Worm (Caenorhabditis elegans) whole organism, L1 larva: ENCODE measurements around the gene C35D10.12.
A peak's percentile ranks its signal among the peaks of the same experiment; 100 is the strongest.

Experiments used
- Y116A8C.19 ChIP-seq: sonication (generic microtip); optimal IDR thresholded peaks from 2 replicates; lab custom pipeline; 2016; ENCODE audit warnings: missing compliant biosample characterization, missing genetic modification characterization, borderline replicate concordance
- alr-1 ChIP-seq: fragments of 200-800 bp; sonication (Bioruptor generic); optimal IDR thresholded peaks from 2 replicates; lab custom pipeline; 2018; ENCODE audit warnings: borderline replicate concordance, mild to moderate bottlenecking, missing genetic modification characterization, missing compliant biosample characterization
- aly-2 ChIP-seq: fragments of 150-350 bp; optimal IDR thresholded peaks from 2 replicates; lab custom pipeline; 2014; ENCODE audit warnings: missing biosample characterization, missing genetic modification characterization
- blmp-1 ChIP-seq: fragments of 150-350 bp; optimal IDR thresholded peaks from 2 replicates; lab custom pipeline; 2014; ENCODE audit warnings: missing biosample characterization, missing genetic modification characterization
- ceh-82 ChIP-seq, 3 experiments: fragments of 150-350 bp in 1 of 3; sonication (generic microtip) in 2 of 3; optimal IDR thresholded peaks; 2 replicates each; lab custom pipeline; 2014 to 2017; ENCODE audit warnings: missing biosample characterization in 3 of 3, missing genetic modification characterization in 3 of 3
- ceh-88 ChIP-seq: fragments of 200-800 bp; sonication (Bioruptor generic); IDR thresholded peaks from 2 replicates; pipeline ENCODE4 v1.3.6; 2022; ENCODE audit warnings: missing genetic modification characterization, missing compliant biosample characterization
- ceh-90 ChIP-seq: sonication (generic microtip); optimal IDR thresholded peaks from 2 replicates; lab custom pipeline; 2016; ENCODE audit warnings: missing genetic modification characterization, missing compliant biosample characterization
- ces-1 ChIP-seq: fragments of 150-350 bp; optimal IDR thresholded peaks from 2 replicates; lab custom pipeline; 2014; ENCODE audit warnings: missing biosample characterization, missing genetic modification reagents, missing genetic modification characterization
- efl-1 ChIP-seq, 4 experiments: fragments of 150-350 bp; optimal IDR thresholded peaks in 3 of 4; peaks in 1 of 4; 1 replicate in 1 of 4; 2 replicates in 3 of 4; lab custom pipeline; 2014; ENCODE audit warnings: missing biosample characterization in 2 of 4, missing genetic modification characterization in 2 of 4, missing genetic modification reagents in 2 of 4
- elt-2 ChIP-seq: sonication (generic microtip); optimal IDR thresholded peaks from 2 replicates; lab custom pipeline; 2016; ENCODE audit warnings: missing genetic modification characterization, mild to moderate bottlenecking, inconsistent platforms, missing compliant biosample characterization, missing genetic modification reagents
- fkh-4 ChIP-seq: sonication (generic microtip); optimal IDR thresholded peaks from 2 replicates; lab custom pipeline; 2016; ENCODE audit warnings: missing compliant biosample characterization, missing genetic modification characterization, borderline replicate concordance
- grh-1 ChIP-seq: fragments of 200-800 bp; sonication (Bioruptor generic); IDR thresholded peaks from 2 replicates; pipeline ENCODE4 v1.3.6; 2022; ENCODE audit warnings: missing genetic modification reagents, missing genetic modification characterization, missing compliant biosample characterization
- hlh-4 ChIP-seq: sonication (generic microtip); optimal IDR thresholded peaks from 2 replicates; lab custom pipeline; 2016; ENCODE audit warnings: mild to moderate bottlenecking, missing genetic modification characterization, missing compliant biosample characterization
- lin-13 ChIP-seq: fragments of 150-350 bp; optimal IDR thresholded peaks from 2 replicates; lab custom pipeline; 2014; ENCODE audit warnings: missing biosample characterization, missing genetic modification reagents, missing genetic modification characterization
- lin-35 ChIP-seq, 2 experiments: fragments of 150-350 bp; optimal IDR thresholded peaks; 2 replicates each; lab custom pipeline; 2014; ENCODE audit warnings: missing biosample characterization in 2 of 2, missing genetic modification characterization in 2 of 2, missing genetic modification reagents in 2 of 2
- lir-3 ChIP-seq: sonication (generic microtip); optimal IDR thresholded peaks from 2 replicates; lab custom pipeline; 2016; ENCODE audit warnings: mild to moderate bottlenecking, missing genetic modification characterization, moderate library complexity, missing compliant biosample characterization; ENCODE audit not compliant: poor library complexity
- mab-9 ChIP-seq: fragments of 200-800 bp; sonication (Bioruptor generic); IDR thresholded peaks from 2 replicates; pipeline ENCODE4 v1.3.6; 2022; ENCODE audit warnings: missing genetic modification reagents, missing genetic modification characterization, missing compliant biosample characterization
- mdl-1 ChIP-seq, 2 experiments: fragments of 150-350 bp; optimal IDR thresholded peaks; 2 replicates each; lab custom pipeline; 2014 to 2017; ENCODE audit warnings: missing biosample characterization in 2 of 2, missing genetic modification characterization in 2 of 2, inconsistent platforms in 1 of 2
- nhr-11 ChIP-seq: fragments of 150-350 bp; optimal IDR thresholded peaks from 2 replicates; lab custom pipeline; 2014; ENCODE audit warnings: missing biosample characterization, missing genetic modification characterization
- nhr-12 ChIP-seq: sonication (generic microtip); optimal IDR thresholded peaks from 2 replicates; lab custom pipeline; 2017; ENCODE audit warnings: missing biosample characterization, missing genetic modification characterization
- nhr-19 ChIP-seq: fragments of 200-800 bp; sonication (Bioruptor generic); conservative IDR thresholded peaks from 2 replicates; pipeline ENCODE4 v1.3.6; 2022; ENCODE audit warnings: missing genetic modification characterization, missing compliant biosample characterization
- nhr-76 ChIP-seq: sonication (generic microtip); optimal IDR thresholded peaks from 2 replicates; lab custom pipeline; 2017; ENCODE audit warnings: missing biosample characterization, missing genetic modification characterization
- nhr-85 ChIP-seq: sonication (generic microtip); peaks from one replicate; lab custom pipeline; 2016; ENCODE audit warnings: missing genetic modification characterization, inconsistent platforms, missing compliant biosample characterization
- pag-3 ChIP-seq: sonication (generic microtip); optimal IDR thresholded peaks from 2 replicates; lab custom pipeline; 2017; ENCODE audit warnings: missing genetic modification characterization, mild to moderate bottlenecking, missing compliant biosample characterization, antibody characterized with exemption, borderline replicate concordance; ENCODE audit not compliant: insufficient read depth
- skn-1 ChIP-seq: fragments of 150-350 bp; optimal IDR thresholded peaks from 2 replicates; lab custom pipeline; 2014; ENCODE audit warnings: missing biosample characterization, missing genetic modification characterization
- swsn-7 ChIP-seq: sonication (generic microtip); optimal IDR thresholded peaks from 2 replicates; lab custom pipeline; 2016; ENCODE audit warnings: missing genetic modification characterization, missing compliant biosample characterization
- tbx-2 ChIP-seq: sonication (generic microtip); optimal IDR thresholded peaks from 2 replicates; lab custom pipeline; 2016; ENCODE audit warnings: missing genetic modification characterization, missing compliant biosample characterization
- zag-1 ChIP-seq: fragments of 150-350 bp; optimal IDR thresholded peaks from 2 replicates; lab custom pipeline; 2014; ENCODE audit warnings: missing biosample characterization, missing genetic modification characterization

Gene C35D10.12

DNA sequence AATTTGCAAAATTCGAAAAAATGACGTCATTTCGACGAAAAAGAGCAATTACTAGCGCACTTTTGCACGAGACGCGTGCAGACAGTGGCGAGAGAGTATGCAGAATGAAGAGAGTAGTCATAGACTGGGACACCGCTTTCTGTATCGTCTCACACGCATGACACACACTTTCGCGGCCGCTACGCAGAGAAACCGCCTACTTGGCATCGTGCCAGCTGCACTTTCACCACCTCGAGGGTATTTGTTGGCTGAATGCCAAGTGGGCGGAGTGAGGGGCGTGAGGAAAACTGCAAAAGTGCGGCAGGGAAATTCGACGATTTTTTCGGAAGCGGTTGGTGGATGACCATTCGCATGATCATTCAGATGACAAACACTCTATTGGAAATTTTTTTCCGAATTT is 25.2 kb upstream of the C35D10.12 start (continued):
- TF ChIP-seq fkh-4 (peak; percentile 93), nhr-85 (tag; lab: Kevin White, UChicago) (peak; percentile 100), nhr-19 (peak; percentile 100), zag-1 (tag; lab: Kevin White, UChicago) (peak; percentile 30), nhr-12 (tag; lab: Kevin White, UChicago) (peak; percentile 43), ceh-88 (GFP tag; lab: Robert Waterston, UW) (peak; percentile 99), alr-1 (tag; lab: Kevin White, UChicago) (no peak), nhr-11 (tag; lab: Kevin White, UChicago) (peak; percentile 94), mab-9 (GFP tag; lab: Robert Waterston, UW) (peak; percentile 98)

DNA sequence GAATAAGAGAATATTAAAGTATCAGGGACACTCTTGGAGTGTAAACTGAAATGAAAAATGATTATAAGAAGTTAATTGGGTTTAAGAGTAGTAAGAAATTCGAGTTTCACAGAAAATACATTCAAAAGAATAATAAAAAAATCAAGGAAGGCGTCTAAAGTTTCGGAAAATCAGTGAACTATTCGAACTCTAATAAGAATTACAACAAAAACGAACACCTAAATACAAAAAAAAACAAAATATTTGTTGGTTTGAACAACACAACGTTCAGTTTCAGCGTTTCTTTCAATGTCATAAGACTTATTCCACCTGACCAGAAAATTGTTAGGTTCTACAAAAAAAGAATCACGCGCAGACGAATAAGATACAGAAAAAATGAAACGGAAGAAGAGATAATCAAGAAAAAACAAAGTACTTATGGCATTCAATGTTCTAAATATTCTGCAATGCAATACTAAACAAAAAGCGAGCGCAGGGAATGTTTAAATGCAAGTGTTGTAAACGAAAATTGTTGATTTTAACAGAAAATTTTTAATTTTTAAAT is 24.5 kb upstream of the C35D10.12 start, which contains the start of gene nhl-2:
Gene nhl-2, minus strand, starts transcription at position 51 of the 544 bp plus-strand sequence.
- TF ChIP-seq nhr-85 (tag; lab: Kevin White, UChicago) (peak; percentile 41), efl-1 (optimal IDR thresholded peaks at IDR 0.05; lab: Kevin White, UChicago) (no peak), efl-1 (GFP tag; optimal IDR thresholded peaks at IDR 0.05 in 1 of 2; lab: Kevin White, UChicago) (peak in 1 of 2 experiments; percentile 84), ceh-90 (tag; lab: Kevin White, UChicago) (no peak), lin-35 (GFP tag; optimal IDR thresholded peaks at IDR 0.05; lab: Kevin White, UChicago) (peak in 1 of 2 experiments; percentile 5), elt-2 (no peak)

DNA sequence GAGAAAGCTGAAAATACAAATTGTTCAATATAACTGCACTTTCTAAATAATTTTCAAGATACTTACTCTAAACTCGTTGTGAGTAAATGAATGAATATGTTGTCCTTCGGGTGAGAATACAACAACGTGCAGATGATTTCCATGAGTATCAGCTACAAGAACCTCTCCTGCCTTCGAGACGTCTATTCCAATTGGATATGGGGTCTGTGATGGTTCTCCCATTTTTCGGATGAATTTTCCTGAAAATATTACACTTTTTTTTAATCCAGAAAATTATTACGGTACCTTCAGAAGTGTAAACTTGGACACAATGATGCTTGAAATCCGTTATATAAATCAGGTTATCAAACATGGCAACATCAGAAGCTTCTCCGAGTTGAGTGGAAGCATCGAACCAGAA is 20.7 kb upstream of the C35D10.12 start:
- no peak for TF ChIP-seq nhr-11 (tag; lab: Kevin White, UChicago)
- TF ChIP-seq efl-1 (optimal IDR thresholded peaks at IDR 0.05; lab: Kevin White, UChicago), result no peak
- peak in 1 of 2 experiments; percentile 83 for TF ChIP-seq efl-1 (GFP tag; optimal IDR thresholded peaks at IDR 0.05 in 1 of 2; lab: Kevin White, UChicago)
- peak; percentile 33 for TF ChIP-seq aly-2
- TF ChIP-seq ces-1 (GFP tag; lab: Kevin White, UChicago), result no peak
- no peak for TF ChIP-seq lir-3
- TF ChIP-seq lin-13, result no peak

DNA sequence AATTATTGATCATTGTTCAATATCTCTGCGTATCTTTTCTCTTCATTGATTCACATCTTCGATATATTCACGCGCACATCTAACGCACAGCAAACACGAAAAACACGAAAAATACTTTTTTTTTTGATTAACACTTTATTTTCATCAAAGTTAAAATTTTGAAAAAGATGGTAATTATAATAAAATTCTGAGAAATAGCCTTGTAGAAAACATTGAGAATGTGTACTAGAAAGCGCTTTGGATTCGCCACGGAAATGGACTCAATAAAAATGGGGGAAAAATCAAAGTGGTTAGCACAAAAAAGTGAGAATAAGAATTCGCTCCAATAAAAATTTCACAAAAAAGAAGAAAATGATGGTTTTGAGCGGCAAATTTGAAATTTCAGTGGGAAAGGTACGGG is 19.0 kb upstream of the C35D10.12 start, which contains the start of gene F26F4.6:
Gene F26F4.6, minus strand, starts transcription at position 101 of the 400 bp plus-strand sequence.
- no peak for TF ChIP-seq blmp-1 (tag; lab: Kevin White, UChicago)
- TF ChIP-seq aly-2, result peak; percentile 18
- TF ChIP-seq grh-1 (GFP tag; lab: Robert Waterston, UW), result no peak
- TF ChIP-seq lin-35 (GFP tag; optimal IDR thresholded peaks at IDR 0.05; lab: Kevin White, UChicago), result peak in 1 of 2 experiments; percentile 15
- no peak for TF ChIP-seq nhr-76
- no peak for TF ChIP-seq hlh-4 (tag; lab: Kevin White, UChicago)
- no peak for TF ChIP-seq nhr-12 (tag; lab: Kevin White, UChicago)
- no peak for TF ChIP-seq skn-1 (tag; lab: Kevin White, UChicago)
- no peak for TF ChIP-seq pag-3 (tag; lab: Kevin White, UChicago)
- TF ChIP-seq lin-13, result no peak

DNA sequence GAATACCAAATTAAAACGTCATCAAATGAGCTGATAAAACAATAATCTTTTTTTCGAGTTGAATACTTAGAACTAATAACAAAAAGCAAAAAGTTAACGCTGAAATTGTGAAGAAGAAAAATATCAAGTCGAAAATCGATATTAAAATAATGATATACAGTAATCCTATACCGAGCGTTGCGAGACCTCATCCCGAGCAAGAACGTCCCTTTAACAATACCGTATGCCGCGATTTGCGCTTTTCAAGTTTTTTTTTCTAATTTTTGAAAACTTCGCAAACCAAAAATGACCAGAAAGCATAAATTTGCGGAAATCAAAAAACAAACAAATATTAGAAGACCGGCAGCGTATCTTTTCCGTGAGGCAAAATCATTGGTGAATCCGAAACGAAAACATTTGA is 16.4 kb upstream of the C35D10.12 start, which contains the start of gene F26F4.5:
Gene F26F4.5, minus strand, starts transcription at position 256 of the 400 bp plus-strand sequence.
- TF ChIP-seq mdl-1 (tag; optimal IDR thresholded peaks at IDR 0.05; lab: Kevin White, UChicago) (no peak), swsn-7 (tag; lab: Kevin White, UChicago) (no peak), tbx-2 (tag; lab: Kevin White, UChicago) (no peak), ceh-82 (tag; optimal IDR thresholded peaks at IDR 0.05; lab: Kevin White, UChicago) (no peak)

DNA sequence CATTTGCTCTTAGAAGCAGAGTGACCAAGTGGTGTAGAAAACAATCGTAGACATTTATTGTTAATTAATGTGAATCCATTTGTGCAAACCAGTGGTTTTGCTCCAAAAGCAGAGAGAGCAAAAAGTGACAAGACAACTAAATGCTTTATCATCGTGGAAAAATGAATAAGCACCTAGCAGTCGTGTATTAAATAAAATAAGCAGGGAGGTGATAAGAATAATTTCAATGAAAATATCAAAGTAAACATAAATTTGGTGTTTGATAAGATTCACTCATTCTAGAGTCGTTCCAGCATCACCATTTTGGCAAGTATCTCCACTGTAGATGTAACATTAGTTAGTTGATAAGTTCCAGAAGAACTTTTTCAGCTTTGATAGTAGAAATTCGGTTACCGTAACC is 12.7 kb upstream of the C35D10.12 start, which contains the start of gene clec-6:
Gene clec-6, minus strand, starts transcription at position 154 of the 400 bp plus-strand sequence.
- TF ChIP-seq Y116A8C.19 (tag; lab: Kevin White, UChicago) (no peak), elt-2 (peak; percentile 51)
